Worm (Caenorhabditis elegans): Measurements from ENCODE around the gene ZK616.5.

ce11 chrIV:5381334-5381733 lies 10.4 kb upstream of the ZK616.5 start, which contains the start of gene F41H10.2:
- TF ChIP-seq isw-1 (GFP tag; IDR thresholded peaks at IDR 0.05), result no peak
- no peak for TF ChIP-seq sup-37 (GFP tag; optimal IDR thresholded peaks at IDR 0.05)
- TF ChIP-seq fos-1 (tag; optimal IDR thresholded peaks at IDR 0.05), result no peak
- TF ChIP-seq ceh-90 (tag; optimal IDR thresholded peaks at IDR 0.05), result no peak
- no peak for TF ChIP-seq snpc-4 (tag; optimal IDR thresholded peaks at IDR 0.05)
- TF ChIP-seq lir-3 (tag; optimal IDR thresholded peaks at IDR 0.05; ENCODE audit: poor library complexity), result no peak
- TF ChIP-seq C16A3.4 (tag; optimal IDR thresholded peaks at IDR 0.05), result no peak
- TF ChIP-seq lin-13 (GFP tag; optimal IDR thresholded peaks at IDR 0.05), result no peak
- no peak for TF ChIP-seq jun-1 (tag; optimal IDR thresholded peaks at IDR 0.05)
- TF ChIP-seq zag-1 (tag; optimal IDR thresholded peaks at IDR 0.05), result no peak
- TF ChIP-seq mdl-1 (tag; optimal IDR thresholded peaks at IDR 0.05), result no peak
- no peak for TF ChIP-seq aly-2 (tag; optimal IDR thresholded peaks at IDR 0.05)
- TF ChIP-seq nhr-76 (tag; optimal IDR thresholded peaks at IDR 0.05), result no peak
